Worm (Caenorhabditis elegans) whole organism, L4 larva: ENCODE data around the gene natc-2.

Source experiments
- Y105C5A.15 ChIP-seq: fragments of 200-800 bp; sonication (Bioruptor generic); IDR thresholded peaks from 2 replicates; pipeline ENCODE4 v1.3.6; 2022; ENCODE audit warnings: missing genetic modification characterization, missing compliant biosample characterization
- aha-1 ChIP-seq: fragments of 150-350 bp; peaks from one replicate; lab custom pipeline; 2014; ENCODE audit warnings: missing biosample characterization, missing genetic modification characterization
- ceh-44 ChIP-seq: fragments of 200-800 bp; sonication (Bioruptor generic); IDR thresholded peaks from 2 replicates; pipeline ENCODE4 v1.3.6; 2022; ENCODE audit warnings: missing genetic modification reagents, missing genetic modification characterization, missing compliant biosample characterization
- cey-2 ChIP-seq: sonication (generic microtip); optimal IDR thresholded peaks from 3 replicates; lab custom pipeline; 2017; ENCODE audit warnings: missing genetic modification characterization, mild to moderate bottlenecking, missing compliant biosample characterization, antibody characterized with exemption, borderline replicate concordance; ENCODE audit not compliant: insufficient read depth
- dve-1 ChIP-seq: sonication (generic microtip); optimal IDR thresholded peaks from 2 replicates; lab custom pipeline; 2017; ENCODE audit warnings: antibody characterized with exemption, mild to moderate bottlenecking, missing genetic modification characterization, missing compliant biosample characterization; ENCODE audit not compliant: insufficient read depth
- jun-1 ChIP-seq: fragments of 150-350 bp; optimal IDR thresholded peaks from 2 replicates; lab custom pipeline; 2014; ENCODE audit warnings: missing biosample characterization, missing genetic modification reagents, missing genetic modification characterization
- lsy-2 ChIP-seq, 2 experiments: fragments of 150-350 bp in 1 of 2; sonication (generic microtip) in 1 of 2; optimal IDR thresholded peaks; 2 replicates each; lab custom pipeline; 2014 to 2017; ENCODE audit warnings: missing biosample characterization in 2 of 2, missing genetic modification characterization in 2 of 2
- mep-1 ChIP-seq: fragments of 150-350 bp; sonication (generic microtip); optimal IDR thresholded peaks from 3 replicates; lab custom pipeline; 2014; ENCODE audit warnings: missing biosample characterization, missing genetic modification characterization
- mxl-3 ChIP-seq: fragments of 200-800 bp; sonication (Bioruptor generic); optimal IDR thresholded peaks from 2 replicates; lab custom pipeline; 2018; ENCODE audit warnings: mild to moderate bottlenecking, missing genetic modification characterization, missing compliant biosample characterization
- nhr-237 ChIP-seq: sonication (generic microtip); optimal IDR thresholded peaks from 2 replicates; lab custom pipeline; 2017; ENCODE audit warnings: missing biosample characterization, missing genetic modification characterization
- nhr-25 ChIP-seq: sonication (generic microtip); optimal IDR thresholded peaks from 2 replicates; lab custom pipeline; 2017; ENCODE audit warnings: missing genetic modification characterization, mild to moderate bottlenecking, missing compliant biosample characterization, antibody characterized with exemption, moderate library complexity, borderline replicate concordance; ENCODE audit not compliant: insufficient read depth
- nhr-6 ChIP-seq: fragments of 150-350 bp; optimal IDR thresholded peaks from 2 replicates; lab custom pipeline; 2014; ENCODE audit warnings: missing biosample characterization, missing genetic modification characterization
- set-16 ChIP-seq: fragments of 200-800 bp; sonication (Bioruptor generic); IDR thresholded peaks from 2 replicates; pipeline ENCODE4 v1.3.6; 2022; ENCODE audit warnings: missing genetic modification reagents, missing genetic modification characterization, missing compliant biosample characterization
- skn-1 ChIP-seq: fragments of 150-350 bp; optimal IDR thresholded peaks from 2 replicates; lab custom pipeline; 2014; ENCODE audit warnings: missing biosample characterization, missing genetic modification characterization
- snpc-1.2 ChIP-seq: fragments of 200-800 bp; sonication (Bioruptor generic); IDR thresholded peaks from 2 replicates; pipeline ENCODE4 v1.3.6; 2022; ENCODE audit warnings: missing genetic modification reagents, missing genetic modification characterization, missing compliant biosample characterization
- unc-62 ChIP-seq, 3 experiments: fragments of 150-350 bp in 1 of 3; sonication (generic microtip); optimal IDR thresholded peaks in 2 of 3; peaks in 1 of 3; 1 replicate in 1 of 3; 2 replicates in 2 of 3; lab custom pipeline; 2014 to 2017; ENCODE audit warnings: missing biosample characterization in 3 of 3, missing genetic modification characterization in 3 of 3, missing genetic modification reagents in 3 of 3, missing genotype in 1 of 3

The natc-2 gene

DNA sequence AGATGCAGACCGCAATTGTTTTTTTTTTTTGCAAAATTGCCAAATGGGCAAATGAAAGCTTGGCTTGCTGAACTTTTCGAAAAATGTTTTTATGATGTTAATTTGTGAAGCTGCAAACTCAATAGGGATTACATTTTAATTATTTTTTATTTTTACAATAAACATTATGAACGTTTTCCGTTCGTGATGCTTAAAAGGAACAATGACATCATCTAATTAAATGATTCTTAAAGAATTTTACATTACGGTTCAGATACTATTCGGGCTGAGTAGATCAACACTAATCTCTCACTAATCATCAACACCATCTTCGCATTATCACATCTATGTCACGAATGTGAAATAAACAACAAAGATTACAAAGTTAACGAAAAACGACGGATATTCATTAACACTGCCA lies 38.6 kb downstream of the natc-2 start, which contains the start of gene C10G8.3:
TSS of gene C10G8.3 (plus strand) at position 301 of the 400 bp plus-strand sequence.
- TF ChIP-seq jun-1 (tag; lab: Kevin White, UChicago) (no peak), unc-62 (GFP tag; optimal IDR thresholded peaks at IDR 0.05 in 1 of 2; lab: Kevin White, UChicago) (peak in 1 of 2 experiments; percentile 45), unc-62 (tag; optimal IDR thresholded peaks at IDR 0.05; lab: Kevin White, UChicago) (no peak)
- TF ChIP-seq, all 104 proteins: peak for 1

DNA sequence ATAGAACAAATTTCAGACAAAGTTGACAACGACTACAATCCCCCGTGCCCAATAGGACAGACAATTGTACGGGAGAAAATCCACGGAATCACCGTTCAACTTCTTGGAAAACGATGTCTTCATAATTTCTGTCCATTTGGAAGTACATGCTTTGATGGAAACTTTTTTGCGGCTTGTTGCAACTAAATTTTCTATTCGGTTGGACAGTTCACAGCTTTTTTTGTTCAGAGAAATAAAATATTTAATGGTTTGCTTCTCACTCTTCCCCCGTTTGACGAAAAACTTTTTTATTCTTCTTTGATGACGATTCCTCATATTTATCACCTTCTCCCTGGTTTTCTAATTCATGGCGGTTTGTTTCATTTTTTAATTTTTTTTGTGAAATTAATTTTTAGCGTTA lies 40.2 kb downstream of the natc-2 start, which contains the start of gene C10G8.2:
TSS of gene C10G8.2 (plus strand) at position 301 of the 400 bp plus-strand sequence.
- TF ChIP-seq unc-62 (GFP tag; optimal IDR thresholded peaks at IDR 0.05 in 1 of 2; lab: Kevin White, UChicago): peak in 1 of 2 experiments; percentile 50
- no peak for TF ChIP-seq unc-62 (tag; optimal IDR thresholded peaks at IDR 0.05; lab: Kevin White, UChicago)
- no peak for TF ChIP-seq nhr-237 (tag; lab: Kevin White, UChicago)

DNA sequence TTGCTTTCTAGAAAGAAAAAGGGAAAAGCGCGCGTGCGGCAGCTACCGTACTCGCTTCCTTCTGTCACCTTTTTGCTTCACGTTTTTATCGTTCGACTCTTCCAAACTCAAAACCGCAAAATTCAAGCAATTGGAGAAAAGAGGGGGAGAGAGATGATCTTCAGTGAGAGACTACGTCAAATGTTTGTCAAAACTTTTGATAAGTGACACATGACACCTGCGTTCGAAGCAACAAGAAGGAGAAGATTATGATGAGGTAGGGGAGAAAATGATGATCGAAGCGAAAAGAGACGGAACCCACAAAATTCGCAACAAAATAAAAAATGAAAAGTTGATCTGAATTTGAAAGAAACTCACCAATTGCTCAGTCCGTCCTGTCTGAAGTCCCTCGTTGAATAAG lies 44.5 kb downstream of the natc-2 start:
- TF ChIP-seq lsy-2 (tag; optimal IDR thresholded peaks at IDR 0.05; lab: Kevin White, UChicago) (no peak), cey-2 (tag; lab: Kevin White, UChicago) (no peak), nhr-25 (tag; lab: Kevin White, UChicago) (no peak), Y105C5A.15 (GFP tag; lab: Robert Waterston, UW) (no peak), unc-62 (GFP tag; optimal IDR thresholded peaks at IDR 0.05 in 1 of 2; lab: Kevin White, UChicago) (peak in 1 of 2 experiments; percentile 97), unc-62 (tag; optimal IDR thresholded peaks at IDR 0.05; lab: Kevin White, UChicago) (no peak), snpc-1.2 (no peak)
- TF ChIP-seq, all 104 proteins: peak for 1

DNA sequence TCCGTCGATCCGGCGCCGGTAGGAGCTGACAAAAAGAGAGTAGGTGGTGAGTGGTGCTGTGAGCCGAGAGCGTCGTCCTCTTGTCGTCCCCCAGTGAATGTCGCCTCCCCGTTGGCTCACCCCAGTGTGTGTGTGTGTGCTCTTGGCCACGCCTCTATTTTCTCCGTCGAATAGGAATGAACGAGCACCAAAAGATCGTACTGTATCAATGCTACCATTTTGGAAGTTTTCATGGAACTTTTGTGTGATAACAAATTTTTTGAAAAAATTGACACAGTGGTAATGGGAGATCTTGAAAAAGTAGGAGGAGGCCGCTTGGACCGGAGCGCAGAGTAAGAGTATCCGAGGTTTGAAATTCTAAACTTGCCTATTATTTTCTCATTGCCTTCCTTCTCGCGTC lies 45.6 kb downstream of the natc-2 start, which contains the start of gene ceh-34:
TSS of gene ceh-34 (minus strand) at position 101 of the 400 bp plus-strand sequence.
- TF ChIP-seq set-16 (GFP tag; lab: Robert Waterston, UW) (peak; percentile 42; the same call in 1 of the 2 replicates), mxl-3 (GFP tag; lab: Kevin White, UChicago) (no peak)

DNA sequence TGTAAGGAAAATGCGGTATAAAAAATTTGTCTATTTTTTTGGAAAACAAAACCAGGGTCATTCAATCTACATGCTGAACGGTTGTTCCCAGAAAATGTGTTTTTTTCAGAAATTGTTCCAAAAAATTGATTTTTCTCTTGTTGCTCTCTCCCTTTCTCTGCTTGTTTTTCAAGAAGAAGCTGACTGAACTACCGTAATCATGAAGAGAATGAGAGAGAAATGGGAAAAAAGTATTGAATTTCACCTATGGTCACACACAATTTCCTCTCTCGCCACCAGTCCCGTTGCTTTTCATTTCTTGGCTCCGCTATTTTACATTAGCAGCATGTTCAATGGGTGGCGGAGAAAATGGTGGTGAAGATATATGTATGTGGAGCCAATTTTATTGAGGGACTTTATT lies 48.9 kb downstream of the natc-2 start:
- no peak for TF ChIP-seq nhr-6 (tag; lab: Kevin White, UChicago)
- no peak for TF ChIP-seq lsy-2 (tag; optimal IDR thresholded peaks at IDR 0.05; lab: Kevin White, UChicago)
- TF ChIP-seq skn-1: no peak
- TF ChIP-seq dve-1 (tag; lab: Kevin White, UChicago): no peak
- no peak for TF ChIP-seq ceh-44
- TF ChIP-seq unc-62 (GFP tag; optimal IDR thresholded peaks at IDR 0.05 in 1 of 2; lab: Kevin White, UChicago): peak in 1 of 2 experiments; percentile 60
- no peak for TF ChIP-seq unc-62 (tag; optimal IDR thresholded peaks at IDR 0.05; lab: Kevin White, UChicago)

DNA sequence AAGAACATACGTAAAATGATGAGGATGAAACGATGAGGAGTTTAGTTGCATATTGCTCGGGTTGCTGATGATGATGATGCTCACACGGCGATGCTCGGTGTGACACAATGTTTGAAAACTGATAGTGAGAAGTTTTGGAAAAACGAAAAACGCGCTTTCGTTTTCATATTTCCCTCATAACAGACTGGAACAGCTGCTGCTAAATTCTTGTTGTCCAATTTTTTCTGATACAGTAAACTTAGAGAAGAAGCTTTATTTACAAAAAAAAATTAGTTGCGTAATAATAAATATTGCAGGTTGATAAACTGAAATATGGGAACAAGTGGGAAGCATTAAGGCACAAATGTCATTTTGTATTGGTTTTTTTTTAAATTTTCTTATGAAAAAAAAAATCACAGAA lies 50.7 kb downstream of the natc-2 start, which contains the start of gene ceh-33:
TSS of gene ceh-33 (minus strand) at position 101 of the 400 bp plus-strand sequence.
- peak; percentile 18 for TF ChIP-seq aha-1 (tag; lab: Kevin White, UChicago)
- TF ChIP-seq unc-62 (GFP tag; optimal IDR thresholded peaks at IDR 0.05 in 1 of 2; lab: Kevin White, UChicago): peak in 1 of 2 experiments; percentile 55
- TF ChIP-seq unc-62 (tag; optimal IDR thresholded peaks at IDR 0.05; lab: Kevin White, UChicago): no peak
- no peak for TF ChIP-seq mep-1 (tag; lab: Kevin White, UChicago)
- TF ChIP-seq, all 104 proteins: peak for 2
